Fruit fly (Drosophila melanogaster): ENCODE measurements around the gene Uxs.
A peak's percentile ranks its signal among the peaks of the same experiment; 100 is the strongest.

Gene Uxs

dm6 chr3L:8189234-8189633 lies 8.5 kb downstream of the Uxs start:
- TF ChIP-seq CG4360 (GFP tag; IDR thresholded peaks at IDR 0.05) (0 out of 2 replicates have a peak, but pooled peaks have one; percentile 13), tll (GFP tag; optimal IDR thresholded peaks at IDR 0.05) (peak in 1 of 2 experiments; percentile 98), usp (GFP tag; optimal IDR thresholded peaks at IDR 0.05) (no peak), CG18619 (GFP tag; optimal IDR thresholded peaks at IDR 0.05) (no peak), zen (tag; optimal IDR thresholded peaks at IDR 0.05) (peak; percentile 41), Ets65A (GFP tag) (peak; percentile 72), zf30C (GFP tag; optimal IDR thresholded peaks at IDR 0.05) (no peak), eyg (GFP tag; optimal IDR thresholded peaks at IDR 0.05) (no peak), CG4404 (GFP tag; IDR thresholded peaks at IDR 0.05) (no peak), Six4 (GFP tag; optimal IDR thresholded peaks at IDR 0.05) (no peak), CG15479 (GFP tag; optimal IDR thresholded peaks at IDR 0.05) (peak; percentile 96), Deaf1 (tag; optimal IDR thresholded peaks at IDR 0.05) (no peak), cad (GFP tag; optimal IDR thresholded peaks at IDR 0.05) (peak; percentile 76), CG34224 (GFP tag; IDR thresholded peaks at IDR 0.05; ENCODE audit: partially characterized antibody) (no peak), al (GFP tag; IDR thresholded peaks at IDR 0.05) (no peak), HHEX (GFP tag; optimal IDR thresholded peaks at IDR 0.05) (no peak), CoRest (tag; optimal IDR thresholded peaks at IDR 0.05) (no peak)

dm6 chr3L:8191042-8191613 lies 10.4 kb downstream of the Uxs start, which contains the start of gene MED24:
Gene MED24 (plus strand): TSS chr3L:8191270.
- no peak for TF ChIP-seq CG12744 (GFP tag; optimal IDR thresholded peaks at IDR 0.05)
- TF ChIP-seq HLH3B (GFP tag; IDR thresholded peaks at IDR 0.05) = no peak
- no peak for TF ChIP-seq D (optimal IDR thresholded peaks at IDR 0.05)
- no peak for TF ChIP-seq D (GFP tag; optimal IDR thresholded peaks at IDR 0.05)
- TF ChIP-seq CG17802 (tag; optimal IDR thresholded peaks at IDR 0.05) = no peak
- no peak for TF ChIP-seq dysf (GFP tag; IDR thresholded peaks at IDR 0.05)
- TF ChIP-seq CG17568 (GFP tag; optimal IDR thresholded peaks at IDR 0.05) = no peak
- no peak for TF ChIP-seq Optix (GFP tag; IDR thresholded peaks at IDR 0.05)
- no peak for TF ChIP-seq CG13624 (GFP tag; optimal IDR thresholded peaks at IDR 0.05)
- TF ChIP-seq Nf-YA (GFP tag; IDR thresholded peaks at IDR 0.05) = no peak
- TF ChIP-seq NC2β (GFP tag; optimal IDR thresholded peaks at IDR 0.05) = no peak
- no peak for TF ChIP-seq Myb (GFP tag; optimal IDR thresholded peaks at IDR 0.05)
- no peak for TF ChIP-seq Bdp1 (GFP tag; optimal IDR thresholded peaks at IDR 0.05)
- no peak for TF ChIP-seq Rx (GFP tag; IDR thresholded peaks at IDR 0.05)
- no peak for TF ChIP-seq dimm (GFP tag; IDR thresholded peaks at IDR 0.05)
- no peak for TF ChIP-seq CG8388 (GFP tag; optimal IDR thresholded peaks at IDR 0.05)
- peak; percentile 17 for TF ChIP-seq BEAF-32 (GFP tag; optimal IDR thresholded peaks at IDR 0.05)
- TF ChIP-seq grau (tag; optimal IDR thresholded peaks at IDR 0.05) = peak; percentile 9
- TF ChIP-seq CG6654 (GFP tag; optimal IDR thresholded peaks at IDR 0.05) = no peak
- peak; percentile 59 for TF ChIP-seq MESR4 (GFP tag; optimal IDR thresholded peaks at IDR 0.05)
- TF ChIP-seq CG2116 (GFP tag; optimal IDR thresholded peaks at IDR 0.05) = peak; percentile 55
- TF ChIP-seq CG12659 (GFP tag; optimal IDR thresholded peaks at IDR 0.05) = peak; percentile 46
- no peak for TF ChIP-seq CG10366 (GFP tag; IDR thresholded peaks at IDR 0.05)
- TF ChIP-seq Bgb (GFP tag; IDR thresholded peaks at IDR 0.05; ENCODE audit: partially characterized antibody) = peak; percentile 12; the same call in 1 of the 2 replicates
- TF ChIP-seq gcm (GFP tag; optimal IDR thresholded peaks at IDR 0.05) = no peak
- TF ChIP-seq ash1 (GFP tag; optimal IDR thresholded peaks at IDR 0.05) = no peak
- no peak for TF ChIP-seq CG33557 (GFP tag; optimal IDR thresholded peaks at IDR 0.05)
- TF ChIP-seq nerfin-2 (GFP tag; IDR thresholded peaks at IDR 0.05; ENCODE audit: partially characterized antibody) = no peak
- TF ChIP-seq CG33213 (GFP tag; optimal IDR thresholded peaks at IDR 0.05) = no peak
- peak; percentile 15 for TF ChIP-seq lbe (GFP tag; optimal IDR thresholded peaks at IDR 0.05)
- peak; percentile 1 for TF ChIP-seq Xbp1 (GFP tag; optimal IDR thresholded peaks at IDR 0.05)
- TF ChIP-seq so (GFP tag; IDR thresholded peaks at IDR 0.05) = no peak
- TF ChIP-seq tap (tag; optimal IDR thresholded peaks at IDR 0.05) = no peak
- peak; percentile 70 for TF ChIP-seq MBD-R2 (GFP tag; IDR thresholded peaks at IDR 0.05)

Measured in whole organism, embryonic.